Fruit fly (Drosophila melanogaster) whole organism, embryonic: ENCODE data around the gene faf.

Experiments
- B-H2 ChIP-seq: fragments of 200-800 bp; sonication (Bioruptor generic); optimal IDR thresholded peaks from 2 replicates; lab custom pipeline; 2018; ENCODE audit warnings: missing biosample characterization, mild to moderate bottlenecking, missing genetic modification characterization
- Bgb ChIP-seq: fragments of 200-800 bp; sonication (Bioruptor generic); IDR thresholded peaks from 2 replicates; pipeline ENCODE4 v1.3.6; 2022; ENCODE audit warnings: missing biosample characterization, missing genetic modification characterization; ENCODE audit not compliant: partially characterized antibody
- CG10267 ChIP-seq: fragments of 200-800 bp; sonication (Bioruptor generic); optimal IDR thresholded peaks from 2 replicates; lab custom pipeline; 2018; ENCODE audit warnings: missing biosample characterization, mild to moderate bottlenecking, missing genetic modification characterization, moderate library complexity
- CG11504 ChIP-seq: fragments of 200-800 bp; sonication (Bioruptor generic); optimal IDR thresholded peaks from 3 replicates; lab custom pipeline; 2019; ENCODE audit warnings: missing biosample characterization, mild to moderate bottlenecking, missing genetic modification characterization, moderate library complexity
- CG13123 ChIP-seq: fragments of 200-800 bp; sonication (Bioruptor generic); optimal IDR thresholded peaks from 2 replicates; lab custom pipeline; 2016; ENCODE audit warnings: missing biosample characterization, missing genetic modification characterization
- CG13775 ChIP-seq: fragments of 200-800 bp; sonication (Bioruptor generic); optimal IDR thresholded peaks from 3 replicates; lab custom pipeline; 2017; ENCODE audit warnings: missing biosample characterization, mild to moderate bottlenecking, missing genetic modification characterization
- CG14014 ChIP-seq: fragments of 200-800 bp; sonication (Bioruptor generic); IDR thresholded peaks from 2 replicates; pipeline ENCODE4 v1.3.6; 2022; ENCODE audit warnings: missing biosample characterization, missing genetic modification characterization
- CG14050 ChIP-seq: fragments of 200-800 bp; sonication (Bioruptor generic); IDR thresholded peaks from 3 replicates; pipeline ENCODE4 v1.3.6; 2022; ENCODE audit warnings: missing biosample characterization, missing genetic modification characterization
- CG15514 ChIP-seq: fragments of 200-800 bp; sonication (Bioruptor generic); optimal IDR thresholded peaks from 3 replicates; lab custom pipeline; 2017; ENCODE audit warnings: missing biosample characterization, missing genetic modification characterization, mild to moderate bottlenecking, moderate library complexity, missing genetic modification reagents
- CG1602 ChIP-seq: fragments of 200-800 bp; sonication (Bioruptor generic); optimal IDR thresholded peaks from 3 replicates; lab custom pipeline; 2016; ENCODE audit warnings: missing biosample characterization, missing genetic modification characterization
- CG1647 ChIP-seq: fragments of 200-800 bp; sonication (Bioruptor generic); optimal IDR thresholded peaks from 3 replicates; lab custom pipeline; 2016; ENCODE audit warnings: missing biosample characterization, missing genetic modification characterization
- CG18476 ChIP-seq: fragments of 200-800 bp; sonication (Bioruptor generic); optimal IDR thresholded peaks from 2 replicates; lab custom pipeline; 2016; ENCODE audit warnings: missing biosample characterization, mild to moderate bottlenecking, missing genetic modification characterization
- CG18764 ChIP-seq: fragments of 200-800 bp; sonication (Bioruptor generic); optimal IDR thresholded peaks from 3 replicates; lab custom pipeline; 2016; ENCODE audit warnings: missing biosample characterization, missing genetic modification characterization
- CG2199 ChIP-seq: fragments of 200-800 bp; sonication (Bioruptor generic); IDR thresholded peaks from 3 replicates; pipeline ENCODE4 v1.3.6; 2022; ENCODE audit warnings: missing biosample characterization, missing genetic modification characterization
- CG30020 ChIP-seq: fragments of 200-800 bp; optimal IDR thresholded peaks from 2 replicates; lab custom pipeline; 2019; ENCODE audit warnings: missing biosample characterization, mild to moderate bottlenecking, missing genetic modification characterization, moderate library complexity
- CG33557 ChIP-seq: fragments of 200-800 bp; sonication (Bioruptor generic); optimal IDR thresholded peaks from 2 replicates; lab custom pipeline; 2019; ENCODE audit warnings: missing biosample characterization, mild to moderate bottlenecking, missing genetic modification characterization, moderate library complexity
- CG6854 ChIP-seq: fragments of 200-800 bp; sonication (Bioruptor generic); optimal IDR thresholded peaks from 3 replicates; lab custom pipeline; 2017; ENCODE audit warnings: missing biosample characterization, mild to moderate bottlenecking, missing genetic modification characterization
- CG7963 ChIP-seq: fragments of 200-800 bp; sonication (Bioruptor generic); IDR thresholded peaks from 3 replicates; pipeline ENCODE4 v1.3.6; 2022; ENCODE audit warnings: missing biosample characterization, missing genetic modification characterization; ENCODE audit not compliant: partially characterized antibody
- CG8924 ChIP-seq: fragments of 200-800 bp; optimal IDR thresholded peaks from 3 replicates; lab custom pipeline; 2019; ENCODE audit warnings: missing biosample characterization, mild to moderate bottlenecking, missing genetic modification characterization, moderate library complexity
- CG9437 ChIP-seq: fragments of 200-800 bp; sonication (Bioruptor generic); optimal IDR thresholded peaks from 2 replicates; lab custom pipeline; 2018; ENCODE audit warnings: missing biosample characterization, mild to moderate bottlenecking, missing genetic modification characterization
- CG9727 ChIP-seq: fragments of 200-800 bp; sonication (Bioruptor generic); optimal IDR thresholded peaks from 3 replicates; lab custom pipeline; 2017; ENCODE audit warnings: missing biosample characterization, mild to moderate bottlenecking, missing genetic modification characterization
- Dll ChIP-seq: fragments of 200-800 bp; sonication (Bioruptor generic); IDR thresholded peaks from 4 replicates; pipeline ENCODE4 v1.3.6; 2022; ENCODE audit warnings: missing biosample characterization, missing genetic modification characterization; ENCODE audit not compliant: partially characterized antibody
- Ets65A ChIP-seq: fragments of 200-800 bp; sonication (Bioruptor generic); peaks from one replicate; lab custom pipeline; 2016; ENCODE audit warnings: missing biosample characterization, missing genetic modification characterization
- HmgZ ChIP-seq: fragments of 200-800 bp; sonication (Bioruptor generic); optimal IDR thresholded peaks from 2 replicates; lab custom pipeline; 2018; ENCODE audit warnings: missing biosample characterization, mild to moderate bottlenecking, missing genetic modification characterization
- Hr3 ChIP-seq: fragments of 200-800 bp; sonication (Bioruptor generic); optimal IDR thresholded peaks from 3 replicates; lab custom pipeline; 2016; ENCODE audit warnings: missing biosample characterization, missing genetic modification characterization
- Hr78 ChIP-seq, 2 experiments: fragments of 200-800 bp in 1 of 2; fragments of >200 bp in 1 of 2; sonication (Bioruptor generic) in 1 of 2; optimal IDR thresholded peaks; 2 replicates each; lab custom pipeline; 2017 to 2019; ENCODE audit warnings: missing biosample characterization in 2 of 2, missing genetic modification characterization in 2 of 2, mild to moderate bottlenecking in 1 of 2, moderate library complexity in 1 of 2
- Hsf ChIP-seq: fragments of 200-800 bp; sonication (Bioruptor generic); optimal IDR thresholded peaks from 3 replicates; lab custom pipeline; 2016; ENCODE audit warnings: missing biosample characterization, missing genetic modification characterization
- MESR4 ChIP-seq: fragments of 200-800 bp; sonication (Bioruptor generic); optimal IDR thresholded peaks from 2 replicates; lab custom pipeline; 2018; ENCODE audit warnings: missing biosample characterization, mild to moderate bottlenecking, missing genetic modification characterization, moderate library complexity
- Med ChIP-seq: fragments of 200-800 bp; sonication (Bioruptor generic); peaks from one replicate; lab custom pipeline; 2016; ENCODE audit warnings: missing biosample characterization, missing genetic modification characterization, mild to moderate bottlenecking, inconsistent platforms, moderate library complexity
- Nf-YC ChIP-seq: fragments of 200-800 bp; optimal IDR thresholded peaks from 3 replicates; lab custom pipeline; 2019; ENCODE audit warnings: missing biosample characterization, mild to moderate bottlenecking, missing genetic modification characterization, moderate library complexity
- PHDP ChIP-seq: fragments of 200-800 bp; sonication (Bioruptor generic); optimal IDR thresholded peaks from 3 replicates; lab custom pipeline; 2018; ENCODE audit warnings: missing biosample characterization, mild to moderate bottlenecking, missing genetic modification characterization, moderate library complexity
- Rfx ChIP-seq: fragments of 200-800 bp; sonication (Bioruptor generic); IDR thresholded peaks from 2 replicates; pipeline ENCODE4 v1.3.6; 2022; ENCODE audit warnings: missing biosample characterization, missing genetic modification characterization
- Sry-δ ChIP-seq: fragments of 200-800 bp; sonication (Bioruptor generic); optimal IDR thresholded peaks from 2 replicates; lab custom pipeline; 2016; ENCODE audit warnings: missing biosample characterization, missing genetic modification characterization
- YL-1 ChIP-seq: fragments of 200-800 bp; sonication (Bioruptor generic); optimal IDR thresholded peaks from 3 replicates; lab custom pipeline; 2017; ENCODE audit warnings: missing biosample characterization, mild to moderate bottlenecking, missing genetic modification characterization
- crp ChIP-seq, 2 experiments: fragments of 200-800 bp; sonication (Bioruptor generic); optimal IDR thresholded peaks; 2 replicates in 1 of 2; 3 replicates in 1 of 2; lab custom pipeline; 2017; ENCODE audit warnings: missing biosample characterization in 2 of 2, missing genetic modification characterization in 2 of 2, mild to moderate bottlenecking in 1 of 2, moderate library complexity in 1 of 2
- dati ChIP-seq: fragments of 200-800 bp; sonication (Bioruptor generic); IDR thresholded peaks from 2 replicates; pipeline ENCODE4 v1.3.6; 2022; ENCODE audit warnings: missing biosample characterization, missing genetic modification characterization
- dmrt11E ChIP-seq: fragments of 200-800 bp; sonication (Bioruptor generic); optimal IDR thresholded peaks from 3 replicates; lab custom pipeline; 2018; ENCODE audit warnings: missing biosample characterization, mild to moderate bottlenecking, missing genetic modification characterization, moderate library complexity
- esg ChIP-seq: fragments of 200-800 bp; sonication (Bioruptor generic); conservative IDR thresholded peaks from 2 replicates; pipeline ENCODE4 v1.3.6; 2022; ENCODE audit warnings: missing biosample characterization, missing genetic modification characterization
- gt ChIP-seq: fragments of 200-800 bp; sonication (Bioruptor generic); IDR thresholded peaks from 2 replicates; pipeline ENCODE4 v1.3.6; 2022; ENCODE audit warnings: missing biosample characterization, missing genetic modification characterization
- her ChIP-seq: fragments of 200-800 bp; sonication (Bioruptor generic); optimal IDR thresholded peaks from 2 replicates; lab custom pipeline; 2016; ENCODE audit warnings: missing biosample characterization, missing genetic modification characterization
- jigr1 ChIP-seq: fragments of 200-800 bp; sonication (Bioruptor generic); IDR thresholded peaks from 3 replicates; pipeline ENCODE4 v1.3.6; 2022; ENCODE audit warnings: missing biosample characterization, missing genetic modification characterization
- knrl ChIP-seq: fragments of 200-800 bp; sonication (Bioruptor generic); IDR thresholded peaks from 3 replicates; pipeline ENCODE4 v1.3.6; 2022; ENCODE audit warnings: missing biosample characterization, missing genetic modification characterization; ENCODE audit not compliant: partially characterized antibody
- mld ChIP-seq: fragments of 200-800 bp; sonication (Bioruptor generic); IDR thresholded peaks from 3 replicates; pipeline ENCODE4 v1.3.6; 2022; ENCODE audit warnings: missing biosample characterization, missing genetic modification characterization; ENCODE audit not compliant: partially characterized antibody
- nmo ChIP-seq: fragments of 200-800 bp; sonication (Bioruptor generic); optimal IDR thresholded peaks from 2 replicates; lab custom pipeline; 2018; ENCODE audit warnings: missing biosample characterization, mild to moderate bottlenecking, missing genetic modification characterization, moderate library complexity
- sisA ChIP-seq: fragments of 200-800 bp; sonication (Bioruptor generic); IDR thresholded peaks from 2 replicates; pipeline ENCODE4 v1.3.6; 2022; ENCODE audit warnings: missing biosample characterization, missing genetic modification characterization
- sug ChIP-seq: fragments of 200-800 bp; optimal IDR thresholded peaks from 2 replicates; lab custom pipeline; 2019; ENCODE audit warnings: missing biosample characterization, mild to moderate bottlenecking, missing genetic modification characterization, moderate library complexity
- trh ChIP-seq: fragments of 200-800 bp; sonication (Bioruptor generic); optimal IDR thresholded peaks from 2 replicates; lab custom pipeline; 2016; ENCODE audit warnings: missing biosample characterization, missing genetic modification characterization
- zfh2 ChIP-seq: fragments of 200-800 bp; sonication (Bioruptor generic); optimal IDR thresholded peaks from 2 replicates; lab custom pipeline; 2016; ENCODE audit warnings: missing biosample characterization, missing genetic modification characterization

faf gene

dm6 chr3R:31771790-31772576, 4.8 kb upstream of the faf start, which contains the start of the genes betaGlu and sip3 (continued):
- TF ChIP-seq MESR4 (GFP tag; lab: Kevin White, UChicago) (peak; percentile 61), Bgb (GFP tag; lab: Robert Waterston, UW) (peak; percentile 92), CG13775 (peak; percentile 19), Sry-δ (GFP tag; lab: Kevin White, UChicago) (peak; percentile 79), crp (GFP tag; optimal IDR thresholded peaks at IDR 0.05; lab: Kevin White, UChicago) (peak in 1 of 2 experiments; percentile 48), CG10267 (tag; lab: Kevin White, UChicago) (peak; percentile 37), Ets65A (peak; percentile 64), CG14050 (GFP tag; lab: Robert Waterston, UW) (no peak), HmgZ (tag; lab: Kevin White, UChicago) (peak; percentile 43), CG11504 (no peak), CG14014 (GFP tag; lab: Robert Waterston, UW) (no peak), Hr3 (GFP tag; lab: Kevin White, UChicago) (peak; percentile 42), dmrt11E (tag; lab: Kevin White, UChicago) (peak; percentile 21), mld (peak; percentile 72; the same call in 2 of the 3 replicates), B-H2 (no peak), CG15514 (GFP tag; lab: Kevin White, UChicago) (peak; percentile 94), Nf-YC (tag; lab: Kevin White, UChicago) (peak; percentile 40), YL-1 (peak; percentile 73), CG9437 (peak; percentile 12), esg (GFP tag; lab: Robert Waterston, UW) (no peak), CG1647 (GFP tag; lab: Kevin White, UChicago) (no peak), sisA (GFP tag; lab: Robert Waterston, UW) (no peak), CG7963 (peak; percentile 91), dati (GFP tag; lab: Robert Waterston, UW) (no peak), CG8924 (tag; lab: Kevin White, UChicago) (peak; percentile 25), gt (GFP tag; lab: Robert Waterston, UW) (no peak), her (GFP tag; lab: Kevin White, UChicago) (no peak), Med (GFP tag; lab: Kevin White, UChicago) (peak; percentile 83), Dll (GFP tag; lab: Robert Waterston, UW) (peak; percentile 91), CG33557 (GFP tag; lab: Kevin White, UChicago) (peak; percentile 8), trh (GFP tag; lab: Kevin White, UChicago) (no peak), Rfx (GFP tag; lab: Robert Waterston, UW) (peak; percentile 27; the same call in 1 of the 2 replicates), CG1602 (GFP tag; lab: Kevin White, UChicago) (peak; percentile 11), CG13123 (GFP tag; lab: Kevin White, UChicago) (peak; percentile 0), PHDP (tag; lab: Kevin White, UChicago) (peak; percentile 3), CG18476 (peak; percentile 4), jigr1 (GFP tag; lab: Robert Waterston, UW) (peak; percentile 35; the same call in 1 of the 3 replicates), sug (peak; percentile 20), Hr78 (GFP tag; optimal IDR thresholded peaks at IDR 0.05; lab: Kevin White, UChicago) (no peak), CG18764 (peak; percentile 11), CG6854 (GFP tag; lab: Kevin White, UChicago) (no peak), knrl (GFP tag; lab: Robert Waterston, UW) (peak; percentile 93), CG9727 (GFP tag; lab: Kevin White, UChicago) (peak; percentile 20), CG2199 (no peak), zfh2 (GFP tag; lab: Kevin White, UChicago) (no peak), CG30020 (peak; percentile 47), Hsf (GFP tag; lab: Kevin White, UChicago) (peak; percentile 13), nmo (GFP tag; lab: Kevin White, UChicago) (peak; percentile 59)
